Fruit fly (Drosophila melanogaster) Kc167 (cell line): ENCODE results near the gene CG14062.

Source experiments
- Myc ChIP-seq: fragments of >200 bp; optimal IDR thresholded peaks from 2 replicates; lab custom pipeline; 2017; ENCODE audit warnings: missing external identifiers
- Sin3A ChIP-seq: fragments of >200 bp; optimal IDR thresholded peaks from 2 replicates; lab custom pipeline; 2018; ENCODE audit warnings: missing external identifiers
- h ChIP-seq: fragments of >200 bp; optimal IDR thresholded peaks from 3 replicates; lab custom pipeline; 2018; ENCODE audit warnings: missing external identifiers
- insv ChIP-seq: fragments of >200 bp; optimal IDR thresholded peaks from 3 replicates; lab custom pipeline; 2018; ENCODE audit warnings: missing external identifiers
- psq ChIP-seq: fragments of >200 bp; optimal IDR thresholded peaks from 2 replicates; lab custom pipeline; 2017; ENCODE audit warnings: missing external identifiers
- ttk ChIP-seq: sonication (Bioruptor generic); optimal IDR thresholded peaks from 2 replicates; lab custom pipeline; 2017; ENCODE audit warnings: missing external identifiers

DNA sequence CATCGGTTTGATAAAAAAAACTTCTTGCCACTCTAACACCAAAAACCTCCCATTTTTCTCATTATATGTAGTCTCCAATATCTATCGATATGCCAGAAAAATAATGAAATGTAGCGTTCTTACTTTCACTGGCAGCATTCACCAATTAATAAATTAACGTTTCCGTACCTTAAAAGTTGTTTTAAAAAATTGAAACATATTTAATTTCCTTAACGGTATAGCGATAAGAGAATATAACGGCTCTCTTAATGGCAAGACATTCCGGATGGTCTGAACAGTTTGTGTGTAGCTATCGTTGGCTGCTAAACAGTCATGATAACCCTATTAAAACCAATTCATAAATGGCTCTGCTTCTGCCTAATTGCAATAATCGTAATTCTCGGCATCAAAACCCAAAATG is 6.6 kb downstream of the CG14062 start, which contains the start of gene CG9988:
- TF ChIP-seq h (lab: Kevin White, UChicago) = no peak
- no peak for TF ChIP-seq psq
- no peak for TF ChIP-seq insv (lab: Kevin White, UChicago)
- no peak for TF ChIP-seq ttk (lab: Kevin White, UChicago)
- TF ChIP-seq Myc (lab: Kevin White, UChicago) = no peak
- TF ChIP-seq Sin3A = no peak
